Worm (Caenorhabditis elegans) whole organism, L1 larva: ENCODE data around the gene Y69A2AR.24.

Experiments used
- ceh-82 ChIP-seq, 3 experiments: fragments of 150-350 bp in 1 of 3; sonication (generic microtip) in 2 of 3; optimal IDR thresholded peaks; 2 replicates each; lab custom pipeline; 2014 to 2017; ENCODE audit warnings: missing biosample characterization in 3 of 3, missing genetic modification characterization in 3 of 3
- ces-1 ChIP-seq: fragments of 150-350 bp; optimal IDR thresholded peaks from 2 replicates; lab custom pipeline; 2014; ENCODE audit warnings: missing biosample characterization, missing genetic modification reagents, missing genetic modification characterization
- fkh-10 ChIP-seq: sonication (generic microtip); optimal IDR thresholded peaks from 2 replicates; lab custom pipeline; 2017; ENCODE audit warnings: missing biosample characterization, missing genetic modification reagents, missing genetic modification characterization
- fkh-8 ChIP-seq: sonication (generic microtip); optimal IDR thresholded peaks from 2 replicates; lab custom pipeline; 2016; ENCODE audit warnings: mild to moderate bottlenecking, missing genetic modification characterization, missing compliant biosample characterization
- isw-1 ChIP-seq: fragments of 200-800 bp; sonication (Bioruptor generic); IDR thresholded peaks from 2 replicates; pipeline ENCODE4 v1.3.6; 2022; ENCODE audit warnings: missing genetic modification characterization, missing compliant biosample characterization
- jun-1 ChIP-seq: fragments of 150-350 bp; optimal IDR thresholded peaks from 2 replicates; lab custom pipeline; 2014; ENCODE audit warnings: missing biosample characterization, missing genetic modification reagents, missing genetic modification characterization
- lin-14 ChIP-seq: fragments of 200-800 bp; sonication (Bioruptor generic); optimal IDR thresholded peaks from 2 replicates; lab custom pipeline; 2018; ENCODE audit warnings: mild to moderate bottlenecking, missing genetic modification characterization, moderate library complexity, missing compliant biosample characterization
- mdl-1 ChIP-seq, 2 experiments: fragments of 150-350 bp; optimal IDR thresholded peaks; 2 replicates each; lab custom pipeline; 2014 to 2017; ENCODE audit warnings: missing biosample characterization in 2 of 2, missing genetic modification characterization in 2 of 2, inconsistent platforms in 1 of 2
- mef-2 ChIP-seq: fragments of 150-350 bp; optimal IDR thresholded peaks from 2 replicates; lab custom pipeline; 2014; ENCODE audit warnings: missing biosample characterization, missing genetic modification characterization
- mep-1 ChIP-seq: fragments of 150-350 bp; optimal IDR thresholded peaks from 2 replicates; lab custom pipeline; 2014; ENCODE audit warnings: missing biosample characterization, missing genetic modification characterization
- nhr-11 ChIP-seq: fragments of 150-350 bp; optimal IDR thresholded peaks from 2 replicates; lab custom pipeline; 2014; ENCODE audit warnings: missing biosample characterization, missing genetic modification characterization
- nhr-90 ChIP-seq: sonication (generic microtip); optimal IDR thresholded peaks from 2 replicates; lab custom pipeline; 2016; ENCODE audit warnings: mild to moderate bottlenecking, missing genetic modification characterization, missing compliant biosample characterization; ENCODE audit not compliant: poor library complexity
- zag-1 ChIP-seq: fragments of 150-350 bp; optimal IDR thresholded peaks from 2 replicates; lab custom pipeline; 2014; ENCODE audit warnings: missing biosample characterization, missing genetic modification characterization
- ztf-11 ChIP-seq, 2 experiments: sonication (generic microtip); optimal IDR thresholded peaks; 2 replicates each; lab custom pipeline; 2016 to 2017; ENCODE audit warnings: missing genetic modification characterization in 2 of 2, missing biosample characterization in 1 of 2, missing compliant biosample characterization in 1 of 2

- TF ChIP-seq nhr-90 (tag; lab: Kevin White, UChicago) (no peak), mep-1 (tag; lab: Kevin White, UChicago) (no peak), mef-2 (tag; lab: Kevin White, UChicago) (no peak), ztf-11 (tag; optimal IDR thresholded peaks at IDR 0.05; lab: Kevin White, UChicago) (no peak), ceh-82 (tag; optimal IDR thresholded peaks at IDR 0.05; lab: Kevin White, UChicago) (no peak), nhr-11 (no peak), ces-1 (GFP tag; lab: Kevin White, UChicago) (no peak), fkh-8 (tag; lab: Kevin White, UChicago) (no peak), lin-14 (GFP tag; lab: Kevin White, UChicago) (no peak), mdl-1 (tag; optimal IDR thresholded peaks at IDR 0.05; lab: Kevin White, UChicago) (no peak), fkh-10 (GFP tag; lab: Kevin White, UChicago) (no peak), zag-1 (tag; lab: Kevin White, UChicago) (no peak), isw-1 (GFP tag; lab: Robert Waterston, UW) (no peak), jun-1 (tag; lab: Kevin White, UChicago) (no peak)
Observed at ce11 chrIV:2551418-2551817, 12.5 kb downstream of the Y69A2AR.24 start, which contains the start of gene Y69A2AR.23.
